Worm (Caenorhabditis elegans) whole organism, L4/young adult: ENCODE results near the gene frpr-3.

ENCODE experiments used
- W03F9.2 ChIP-seq: fragments of 150-350 bp; optimal IDR thresholded peaks from 2 replicates; lab custom pipeline; 2014; ENCODE audit warnings: missing biosample characterization, missing genetic modification characterization
- him-1 ChIP-seq: sonication (generic microtip); optimal IDR thresholded peaks from 2 replicates; lab custom pipeline; 2016; ENCODE audit warnings: missing genotype, missing genetic modification reagents, missing genetic modification characterization, missing compliant biosample characterization

ce11 chrV:7822655-7823054 is 51.6 kb downstream of the frpr-3 start:
- TF ChIP-seq him-1 (tag; lab: Kevin White, UChicago) = no peak
- no peak for TF ChIP-seq W03F9.2
